Worm (Caenorhabditis elegans): ENCODE results near the gene C05D12.7.

The C05D12.7 gene

ce11 chrII:11453639-11454038 is 43.8 kb downstream of the C05D12.7 start:
- TF ChIP-seq elt-4 (tag; optimal IDR thresholded peaks at IDR 0.05) (no peak), fax-1 (tag; optimal IDR thresholded peaks at IDR 0.05) (no peak), ceh-2 (tag; optimal IDR thresholded peaks at IDR 0.05) (no peak)

ce11 chrII:11455140-11455539 is 45.3 kb downstream of the C05D12.7 start:
- TF ChIP-seq ztf-16 (tag; optimal IDR thresholded peaks at IDR 0.05) = no peak
- no peak for TF ChIP-seq ref-2 (tag; optimal IDR thresholded peaks at IDR 0.05)
- TF ChIP-seq sdc-2 (tag; optimal IDR thresholded peaks at IDR 0.05) = no peak
- no peak for TF ChIP-seq syd-9 (tag; optimal IDR thresholded peaks at IDR 0.05)
- TF ChIP-seq zip-5 (tag; optimal IDR thresholded peaks at IDR 0.05) = no peak
- no peak for TF ChIP-seq mec-3 (tag; optimal IDR thresholded peaks at IDR 0.05; ENCODE audit: borderline replicate concordance)
- no peak for TF ChIP-seq unc-55 (GFP tag; optimal IDR thresholded peaks at IDR 0.05)
- no peak for TF ChIP-seq sox-2 (GFP tag; IDR thresholded peaks at IDR 0.05)
- no peak for TF ChIP-seq ets-4 (tag; optimal IDR thresholded peaks at IDR 0.05)
- no peak for TF ChIP-seq ceh-31 (tag; optimal IDR thresholded peaks at IDR 0.05)
- TF ChIP-seq hlh-30 (tag; optimal IDR thresholded peaks at IDR 0.05; ENCODE audit: insufficient read depth) = no peak
- TF ChIP-seq pag-3 (tag; optimal IDR thresholded peaks at IDR 0.05; ENCODE audit: borderline replicate concordance) = no peak

- no peak for TF ChIP-seq ets-4 (tag; optimal IDR thresholded peaks at IDR 0.05)
- TF ChIP-seq sox-2 (GFP tag; IDR thresholded peaks at IDR 0.05) = no peak
- no peak for TF ChIP-seq ceh-24 (tag; optimal IDR thresholded peaks at IDR 0.05)
- no peak for TF ChIP-seq pros-1 (tag; optimal IDR thresholded peaks at IDR 0.05)
These were observed 45.8 kb downstream of the C05D12.7 start for ce11 chrII:11455715-11456114.

- TF ChIP-seq pha-2 (tag; optimal IDR thresholded peaks at IDR 0.05) (no peak), fkh-6 (tag; optimal IDR thresholded peaks at IDR 0.05) (no peak), C08G9.2 (tag; optimal IDR thresholded peaks at IDR 0.05) (no peak), dmd-4 (tag; optimal IDR thresholded peaks at IDR 0.05; ENCODE audit: borderline replicate concordance) (no peak), nhr-11 (tag; optimal IDR thresholded peaks at IDR 0.05) (no peak), pat-9 (tag; optimal IDR thresholded peaks at IDR 0.05) (no peak), hlh-30 (tag; optimal IDR thresholded peaks at IDR 0.05; ENCODE audit: insufficient read depth) (no peak), ceh-9 (tag; optimal IDR thresholded peaks at IDR 0.05) (no peak), unc-42 (tag; optimal IDR thresholded peaks at IDR 0.05) (no peak), pag-3 (tag; optimal IDR thresholded peaks at IDR 0.05; ENCODE audit: borderline replicate concordance) (no peak), pax-1 (tag; optimal IDR thresholded peaks at IDR 0.05) (no peak), ceh-18 (tag; optimal IDR thresholded peaks at IDR 0.05) (no peak), tbx-2 (tag; optimal IDR thresholded peaks at IDR 0.05) (no peak), ceh-22 (tag; optimal IDR thresholded peaks at IDR 0.05) (no peak)
These were observed 50.0 kb downstream of the C05D12.7 start for ce11 chrII:11459883-11460282.
